Worm (Caenorhabditis elegans) whole organism, L4 larva: Measurements from ENCODE around the gene cyp-14A3.
A peak's percentile ranks its signal among the peaks of the same experiment; 100 is the strongest.

Source experiments
- T26A8.4 ChIP-seq: fragments of 200-800 bp; sonication (Bioruptor generic); IDR thresholded peaks from 2 replicates; pipeline ENCODE4 v1.3.6; 2022; ENCODE audit warnings: missing genetic modification characterization, missing compliant biosample characterization
- Y48G9A.11 ChIP-seq: fragments of 200-800 bp; sonication (Bioruptor generic); IDR thresholded peaks from 2 replicates; pipeline ENCODE4 v1.3.6; 2022; ENCODE audit warnings: missing genetic modification reagents, missing genetic modification characterization, missing compliant biosample characterization
- Y75B8A.6 ChIP-seq: fragments of 200-800 bp; sonication (Bioruptor generic); IDR thresholded peaks from 2 replicates; pipeline ENCODE4 v1.3.6; 2022; ENCODE audit warnings: missing genetic modification reagents, missing genetic modification characterization, missing compliant biosample characterization
- ZK546.5 ChIP-seq, 2 experiments: sonication (generic microtip); optimal IDR thresholded peaks; 2 replicates each; lab custom pipeline; 2017; ENCODE audit warnings: missing biosample characterization in 2 of 2, missing genetic modification characterization in 2 of 2
- ama-1 ChIP-seq: fragments of 150-350 bp; optimal IDR thresholded peaks from 2 replicates; lab custom pipeline; 2014; ENCODE audit warnings: inconsistent platforms, mixed read lengths
- arid-1 ChIP-seq: fragments of 200-800 bp; sonication (Bioruptor generic); conservative IDR thresholded peaks from 2 replicates; pipeline ENCODE4 v1.3.6; 2022; ENCODE audit warnings: missing genetic modification reagents, missing genetic modification characterization, missing compliant biosample characterization
- ceh-62 ChIP-seq: sonication (generic microtip); optimal IDR thresholded peaks from 2 replicates; lab custom pipeline; 2017; ENCODE audit warnings: missing biosample characterization, missing genetic modification characterization
- daf-12 ChIP-seq: fragments of 150-350 bp; optimal IDR thresholded peaks from 2 replicates; lab custom pipeline; 2014; ENCODE audit warnings: missing biosample characterization, missing genetic modification reagents, missing genetic modification characterization
- daf-16 ChIP-seq, 3 experiments: sonication (generic microtip); optimal IDR thresholded peaks; 2 replicates each; lab custom pipeline; 2016 to 2017; ENCODE audit warnings: missing genetic modification characterization in 3 of 3, missing genetic modification reagents in 3 of 3, mild to moderate bottlenecking in 2 of 3, missing compliant biosample characterization in 2 of 3, missing biosample characterization in 1 of 3, moderate library complexity in 1 of 3
- daf-8 ChIP-seq: fragments of 200-800 bp; sonication (Bioruptor generic); IDR thresholded peaks from 2 replicates; pipeline ENCODE4 v1.3.6; 2022; ENCODE audit warnings: missing genetic modification characterization, missing compliant biosample characterization
- dmd-6 ChIP-seq: fragments of 200-800 bp; sonication (Bioruptor generic); IDR thresholded peaks from 2 replicates; pipeline ENCODE4 v1.3.6; 2022; ENCODE audit warnings: missing genetic modification reagents, missing genetic modification characterization, missing compliant biosample characterization
- duxl-1 ChIP-seq: sonication (generic microtip); optimal IDR thresholded peaks from 2 replicates; lab custom pipeline; 2016; ENCODE audit warnings: mild to moderate bottlenecking, missing genetic modification characterization, moderate library complexity, missing compliant biosample characterization; ENCODE audit not compliant: poor library complexity
- dve-1 ChIP-seq: sonication (generic microtip); optimal IDR thresholded peaks from 2 replicates; lab custom pipeline; 2017; ENCODE audit warnings: antibody characterized with exemption, mild to moderate bottlenecking, missing genetic modification characterization, missing compliant biosample characterization; ENCODE audit not compliant: insufficient read depth
- egl-27 ChIP-seq: sonication (generic microtip); optimal IDR thresholded peaks from 3 replicates; lab custom pipeline; 2017; ENCODE audit warnings: missing biosample characterization, missing genetic modification reagents, missing genetic modification characterization
- egl-43 ChIP-seq: fragments of 200-800 bp; sonication (Bioruptor generic); IDR thresholded peaks from 2 replicates; pipeline ENCODE4 v1.3.6; 2022; ENCODE audit warnings: missing genetic modification reagents, missing genetic modification characterization, missing compliant biosample characterization
- hlh-30 ChIP-seq: sonication (generic microtip); optimal IDR thresholded peaks from 2 replicates; lab custom pipeline; 2017; ENCODE audit warnings: antibody characterized with exemption, mild to moderate bottlenecking, missing genetic modification characterization, missing compliant biosample characterization; ENCODE audit not compliant: insufficient read depth
- hmg-1.1 ChIP-seq: fragments of 200-800 bp; sonication (Bioruptor generic); IDR thresholded peaks from 2 replicates; pipeline ENCODE4 v1.3.6; 2022; ENCODE audit warnings: missing genetic modification reagents, missing genetic modification characterization, missing compliant biosample characterization
- jun-1 ChIP-seq: fragments of 150-350 bp; optimal IDR thresholded peaks from 2 replicates; lab custom pipeline; 2014; ENCODE audit warnings: missing biosample characterization, missing genetic modification reagents, missing genetic modification characterization
- lim-7 ChIP-seq: fragments of 200-800 bp; sonication (Bioruptor generic); IDR thresholded peaks from 2 replicates; pipeline ENCODE4 v1.3.6; 2022; ENCODE audit warnings: missing genetic modification characterization, missing compliant biosample characterization
- lin-1 ChIP-seq: fragments of 200-800 bp; sonication (Bioruptor generic); IDR thresholded peaks from 2 replicates; pipeline ENCODE4 v1.3.6; 2022; ENCODE audit warnings: missing genetic modification reagents, missing genetic modification characterization, missing compliant biosample characterization
- lin-15B ChIP-seq: fragments of 150-350 bp; sonication (generic microtip); optimal IDR thresholded peaks from 3 replicates; lab custom pipeline; 2014; ENCODE audit warnings: missing biosample characterization, missing genetic modification characterization
- lin-29 ChIP-seq: fragments of 200-800 bp; sonication (Bioruptor generic); IDR thresholded peaks from 2 replicates; pipeline ENCODE4 v1.3.6; 2022; ENCODE audit warnings: missing genetic modification reagents, missing genetic modification characterization, missing compliant biosample characterization
- lin-38 ChIP-seq: fragments of 200-800 bp; sonication (Bioruptor generic); IDR thresholded peaks from 2 replicates; pipeline ENCODE4 v1.3.6; 2022; ENCODE audit warnings: missing genetic modification reagents, missing genetic modification characterization, missing compliant biosample characterization
- lin-39 ChIP-seq: fragments of 150-350 bp; optimal IDR thresholded peaks from 2 replicates; lab custom pipeline; 2014; ENCODE audit warnings: missing biosample characterization, missing genetic modification reagents, missing genetic modification characterization
- lir-3 ChIP-seq: sonication (generic microtip); optimal IDR thresholded peaks from 2 replicates; lab custom pipeline; 2016; ENCODE audit warnings: mild to moderate bottlenecking, missing genetic modification characterization, missing compliant biosample characterization
- madf-9 ChIP-seq: fragments of 200-800 bp; sonication (Bioruptor generic); conservative IDR thresholded peaks from 2 replicates; pipeline ENCODE4 v1.3.6; 2022; ENCODE audit warnings: missing genetic modification reagents, missing genetic modification characterization, missing compliant biosample characterization
- mdl-1 ChIP-seq, 2 experiments: fragments of 150-350 bp in 1 of 2; sonication (generic microtip) in 1 of 2; optimal IDR thresholded peaks; 2 replicates each; lab custom pipeline; 2014 to 2017; ENCODE audit warnings: missing biosample characterization in 2 of 2, missing genetic modification characterization in 2 of 2
- mdt-29 ChIP-seq: fragments of 200-800 bp; sonication (Bioruptor generic); IDR thresholded peaks from 2 replicates; pipeline ENCODE4 v1.3.6; 2022; ENCODE audit warnings: missing genetic modification reagents, missing genetic modification characterization, missing compliant biosample characterization
- mep-1 ChIP-seq: fragments of 150-350 bp; sonication (generic microtip); optimal IDR thresholded peaks from 3 replicates; lab custom pipeline; 2014; ENCODE audit warnings: missing biosample characterization, missing genetic modification characterization
- mes-2 ChIP-seq: sonication (generic microtip); optimal IDR thresholded peaks from 2 replicates; lab custom pipeline; 2016; ENCODE audit warnings: missing genotype, mild to moderate bottlenecking, missing genetic modification characterization, missing compliant biosample characterization; ENCODE audit not compliant: poor library complexity, severe bottlenecking
- mxl-3 ChIP-seq: fragments of 200-800 bp; sonication (Bioruptor generic); optimal IDR thresholded peaks from 2 replicates; lab custom pipeline; 2018; ENCODE audit warnings: mild to moderate bottlenecking, missing genetic modification characterization, missing compliant biosample characterization
- nhr-102 ChIP-seq: sonication (generic microtip); optimal IDR thresholded peaks from 2 replicates; lab custom pipeline; 2016; ENCODE audit warnings: mild to moderate bottlenecking, missing genetic modification characterization, moderate library complexity, missing compliant biosample characterization
- nhr-11 ChIP-seq: fragments of 150-350 bp; optimal IDR thresholded peaks from 2 replicates; lab custom pipeline; 2014; ENCODE audit warnings: missing biosample characterization, missing genetic modification characterization
- nhr-111 ChIP-seq: fragments of 200-800 bp; sonication (Bioruptor generic); optimal IDR thresholded peaks from 2 replicates; lab custom pipeline; 2018; ENCODE audit warnings: mild to moderate bottlenecking, missing genetic modification characterization, missing compliant biosample characterization
- nhr-48 ChIP-seq: sonication (generic microtip); optimal IDR thresholded peaks from 2 replicates; lab custom pipeline; 2016; ENCODE audit warnings: mild to moderate bottlenecking, missing genetic modification characterization, missing compliant biosample characterization
- pha-4 ChIP-seq, 2 experiments: fragments of 150-350 bp in 1 of 2; fragments of 200-800 bp in 1 of 2; sonication (Bioruptor generic) in 1 of 2; IDR thresholded peaks in 1 of 2; optimal IDR thresholded peaks in 1 of 2; 2 replicates each; pipeline versions ENCODE4 v1.3.6 to Lab custom; 2014 to 2022; ENCODE audit warnings: missing genetic modification characterization in 2 of 2, missing genetic modification reagents in 2 of 2, missing biosample characterization in 1 of 2, missing compliant biosample characterization in 1 of 2
- php-3 ChIP-seq: fragments of 200-800 bp; sonication (Bioruptor generic); IDR thresholded peaks from 2 replicates; pipeline ENCODE4 v1.3.6; 2022; ENCODE audit warnings: missing genetic modification reagents, missing genetic modification characterization, missing compliant biosample characterization
- skn-1 ChIP-seq: fragments of 150-350 bp; optimal IDR thresholded peaks from 2 replicates; lab custom pipeline; 2014; ENCODE audit warnings: missing biosample characterization, missing genetic modification characterization
- snpc-1.2 ChIP-seq: fragments of 200-800 bp; sonication (Bioruptor generic); IDR thresholded peaks from 2 replicates; pipeline ENCODE4 v1.3.6; 2022; ENCODE audit warnings: missing genetic modification reagents, missing genetic modification characterization, missing compliant biosample characterization
- spr-1 ChIP-seq: sonication (generic microtip); optimal IDR thresholded peaks from 2 replicates; lab custom pipeline; 2016; ENCODE audit warnings: mild to moderate bottlenecking, missing genetic modification characterization, missing compliant biosample characterization
- unc-62 ChIP-seq, 3 experiments: fragments of 150-350 bp in 1 of 3; sonication (generic microtip); optimal IDR thresholded peaks in 2 of 3; peaks in 1 of 3; 1 replicate in 1 of 3; 2 replicates in 2 of 3; lab custom pipeline; 2014 to 2017; ENCODE audit warnings: missing biosample characterization in 3 of 3, missing genetic modification characterization in 3 of 3, missing genetic modification reagents in 3 of 3, missing genotype in 1 of 3
- vab-7 ChIP-seq: fragments of 200-800 bp; sonication (Bioruptor generic); IDR thresholded peaks from 2 replicates; pipeline ENCODE4 v1.3.6; 2022; ENCODE audit warnings: missing genetic modification reagents, missing genetic modification characterization, missing compliant biosample characterization

cyp-14A3 gene

ce11 chrX:13310763-13311162, 36.8 kb upstream of the cyp-14A3 start (continued):
- TF ChIP-seq lim-7 (no peak), daf-16 (GFP tag; optimal IDR thresholded peaks at IDR 0.05; lab: Kevin White, UChicago) (peak in 1 of 2 experiments; percentile 86), daf-16 (tag; optimal IDR thresholded peaks at IDR 0.05; lab: Kevin White, UChicago) (peak; percentile 100), dmd-6 (GFP tag; lab: Robert Waterston, UW) (peak; percentile 93), pha-4 (GFP tag; IDR thresholded peaks at IDR 0.05; lab: Robert Waterston, UW) (no peak), pha-4 (tag; optimal IDR thresholded peaks at IDR 0.05; lab: Kevin White, UChicago) (no peak), hlh-30 (tag; lab: Kevin White, UChicago) (peak; percentile 68), skn-1 (tag; lab: Kevin White, UChicago) (no peak), arid-1 (GFP tag; lab: Robert Waterston, UW) (no peak), nhr-11 (tag; lab: Kevin White, UChicago) (no peak)

DNA sequence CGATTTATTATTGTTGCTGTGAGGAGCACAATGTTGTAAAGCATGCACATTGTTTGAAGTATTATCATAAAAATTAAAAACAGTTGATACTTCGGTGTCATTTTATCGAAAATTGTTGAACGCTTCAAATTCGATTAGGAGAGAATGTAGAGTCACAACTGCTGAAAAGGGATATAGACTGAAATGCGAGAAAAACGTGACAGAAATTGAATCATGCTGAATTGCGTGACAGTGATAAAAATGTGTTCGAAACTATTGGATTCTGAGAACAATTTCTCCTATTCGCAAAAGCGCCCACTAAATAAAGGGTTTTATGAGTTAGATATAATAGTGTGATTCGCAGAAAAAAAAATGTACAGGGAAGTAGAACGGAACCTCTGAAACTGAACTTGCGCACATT, 34.7 kb upstream of the cyp-14A3 start, which contains the start of gene srxa-8:
Gene srxa-8 (minus strand): TSS at position 101 of the 400 bp plus-strand sequence.
- TF ChIP-seq lir-3 (tag; lab: Kevin White, UChicago) (no peak), unc-62 (GFP tag; optimal IDR thresholded peaks at IDR 0.05 in 1 of 2; lab: Kevin White, UChicago) (no peak), unc-62 (tag; optimal IDR thresholded peaks at IDR 0.05; lab: Kevin White, UChicago) (no peak)

ce11 chrX:13307852-13308251, 33.9 kb upstream of the cyp-14A3 start:
- no peak for TF ChIP-seq lin-15B (tag; lab: Kevin White, UChicago)
- TF ChIP-seq mdl-1 (tag; optimal IDR thresholded peaks at IDR 0.05; lab: Kevin White, UChicago), result peak in 1 of 2 experiments; percentile 26
- TF ChIP-seq jun-1, result no peak
- no peak for TF ChIP-seq daf-8 (GFP tag; lab: Robert Waterston, UW)
- peak; percentile 41 for TF ChIP-seq mes-2 (tag; lab: Kevin White, UChicago)
- TF ChIP-seq skn-1 (tag; lab: Kevin White, UChicago), result no peak
- no peak for TF ChIP-seq lin-1 (GFP tag; lab: Robert Waterston, UW)
- TF ChIP-seq lin-29 (GFP tag; lab: Robert Waterston, UW), result no peak
- peak; percentile 40 for TF ChIP-seq nhr-48 (tag; lab: Kevin White, UChicago)
- no peak for TF ChIP-seq php-3
- TF ChIP-seq pha-4 (GFP tag; IDR thresholded peaks at IDR 0.05; lab: Robert Waterston, UW), result peak; percentile 62; the same call in 1 of the 2 replicates
- no peak for TF ChIP-seq pha-4 (tag; optimal IDR thresholded peaks at IDR 0.05; lab: Kevin White, UChicago)
- no peak; the same call in 1 of the 2 replicates for TF ChIP-seq egl-43 (GFP tag; lab: Robert Waterston, UW)
- TF ChIP-seq mdt-29, result no peak
- TF ChIP-seq Y75B8A.6 (GFP tag; lab: Robert Waterston, UW), result no peak
- TF ChIP-seq ama-1 (lab: Kevin White, UChicago), result no peak
- TF ChIP-seq hlh-30 (tag; lab: Kevin White, UChicago), result peak; percentile 18
- peak; percentile 50; the same call in 1 of the 2 replicates for TF ChIP-seq snpc-1.2 (GFP tag; lab: Robert Waterston, UW)
- TF ChIP-seq T26A8.4 (GFP tag; lab: Robert Waterston, UW), result 0 out of 2 replicates have a peak, but pooled peaks have one; percentile 11
- TF ChIP-seq duxl-1 (tag; lab: Kevin White, UChicago), result peak; percentile 47
- peak; percentile 10 for TF ChIP-seq dve-1 (tag; lab: Kevin White, UChicago)
- TF ChIP-seq madf-9 (GFP tag; lab: Robert Waterston, UW), result 0 out of 2 replicates have a peak, but pooled peaks have one; percentile 11
- TF ChIP-seq daf-12 (tag; lab: Kevin White, UChicago), result no peak
- TF ChIP-seq mxl-3 (GFP tag; lab: Kevin White, UChicago), result peak; percentile 6
- TF ChIP-seq Y48G9A.11 (GFP tag; lab: Robert Waterston, UW), result 0 out of 2 replicates have a peak, but pooled peaks have one; percentile 8
- no peak for TF ChIP-seq mep-1 (tag; lab: Kevin White, UChicago)
- no peak for TF ChIP-seq egl-27
- peak; percentile 10 for TF ChIP-seq nhr-102 (tag; lab: Kevin White, UChicago)
- TF ChIP-seq nhr-111, result no peak
- TF ChIP-seq spr-1 (tag; lab: Kevin White, UChicago), result peak; percentile 42
- TF ChIP-seq lin-38, result peak; percentile 61
- TF ChIP-seq lin-39 (tag; lab: Kevin White, UChicago), result no peak
- TF ChIP-seq lim-7, result peak; percentile 74
- no peak for TF ChIP-seq ZK546.5 (tag; optimal IDR thresholded peaks at IDR 0.05; lab: Kevin White, UChicago)
- 0 out of 2 replicates have a peak, but pooled peaks have one; percentile 52 for TF ChIP-seq hmg-1.1 (GFP tag; lab: Robert Waterston, UW)
- no peak for TF ChIP-seq ceh-62 (tag; lab: Kevin White, UChicago)
- TF ChIP-seq vab-7 (GFP tag; lab: Robert Waterston, UW), result peak; percentile 38; the same call in 1 of the 2 replicates
- TF ChIP-seq, all 104 proteins: peak for 18
